Fruit fly (Drosophila melanogaster): ENCODE measurements around the gene CG7573.

CG7573 gene

dm6 chr3L:11311447-11311846 lies at the start of gene CG7573:
Gene CG7573 (plus strand): TSS chr3L:11311747.
- TF ChIP-seq Pif1B (GFP tag; optimal IDR thresholded peaks at IDR 0.05), result no peak
- no peak for TF ChIP-seq CG32121 (GFP tag; IDR thresholded peaks at IDR 0.05)
- TF ChIP-seq fd96Ca (GFP tag; IDR thresholded peaks at IDR 0.05), result no peak

DNA sequence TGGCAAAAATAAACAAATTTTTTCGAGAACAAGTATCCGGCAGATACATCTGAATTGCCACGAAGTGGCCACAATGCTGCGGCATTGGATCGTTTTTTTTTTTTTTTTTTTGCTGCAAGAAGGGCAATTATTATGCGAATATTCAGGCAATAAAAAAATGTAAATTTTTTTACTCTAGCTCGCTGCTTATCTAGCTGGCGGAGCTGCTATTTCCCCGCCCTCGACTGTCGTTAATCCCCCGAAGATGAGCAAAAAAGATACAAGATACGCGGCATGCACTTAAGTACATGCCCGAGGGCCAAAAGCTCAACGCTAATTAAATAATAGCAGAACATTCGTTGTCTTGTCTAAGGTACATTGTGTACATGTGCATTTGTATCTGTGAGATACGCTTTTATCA lies 49.4 kb upstream of the CG7573 start:
- peak; percentile 43 for TF ChIP-seq Pif1A (GFP tag; optimal IDR thresholded peaks at IDR 0.05)
- peak; percentile 22 for TF ChIP-seq Pif1B (GFP tag; optimal IDR thresholded peaks at IDR 0.05)
- TF ChIP-seq CG12605 (GFP tag; IDR thresholded peaks at IDR 0.05), result no peak
- no peak for TF ChIP-seq gl (tag; optimal IDR thresholded peaks at IDR 0.05)
- peak; percentile 10; the same call in 1 of the 2 replicates for TF ChIP-seq Ets98B (GFP tag; IDR thresholded peaks at IDR 0.05)
- no peak for TF ChIP-seq rn (GFP tag; IDR thresholded peaks at IDR 0.05)
- no peak for TF ChIP-seq CG9948 (tag; optimal IDR thresholded peaks at IDR 0.05)
- TF ChIP-seq fd96Ca (GFP tag; IDR thresholded peaks at IDR 0.05), result peak; percentile 38; the same call in 1 of the 3 replicates
- no peak for TF ChIP-seq CG34367 (tag; optimal IDR thresholded peaks at IDR 0.05)
- peak; percentile 31 for TF ChIP-seq CG14655 (GFP tag; optimal IDR thresholded peaks at IDR 0.05)
- TF ChIP-seq CG8301 (tag; optimal IDR thresholded peaks at IDR 0.05), result no peak
- no peak for TF ChIP-seq CG17806 (tag; optimal IDR thresholded peaks at IDR 0.05)
- TF ChIP-seq CG4496 (GFP tag; IDR thresholded peaks at IDR 0.05), result 0 out of 3 replicates have a peak, but pooled peaks have one; percentile 8

DNA sequence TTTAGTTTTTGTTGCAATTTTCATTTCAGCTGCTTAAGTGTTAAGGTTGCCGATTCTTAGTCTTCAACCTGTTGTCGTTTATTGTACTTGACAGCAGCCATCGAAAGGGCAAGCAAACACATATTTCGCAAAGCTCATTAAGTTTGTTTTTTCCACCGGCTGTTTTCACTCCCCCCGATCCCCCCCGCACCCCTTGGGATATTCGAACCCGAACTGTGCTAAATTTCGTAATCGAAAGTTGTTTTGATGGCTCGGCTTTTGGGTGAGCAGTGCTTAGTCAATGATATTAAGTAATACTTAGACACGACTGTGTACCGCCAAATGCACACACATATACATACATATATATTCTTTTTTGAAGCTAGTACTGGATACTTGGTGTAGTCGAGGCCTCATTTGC lies 47.6 kb upstream of the CG7573 start:
- TF ChIP-seq CG17806 (tag; optimal IDR thresholded peaks at IDR 0.05), result no peak
- no peak for TF ChIP-seq Snoo (tag; optimal IDR thresholded peaks at IDR 0.05)
- TF ChIP-seq CG12605 (GFP tag; IDR thresholded peaks at IDR 0.05), result no peak
- no peak for TF ChIP-seq CG15710 (tag; optimal IDR thresholded peaks at IDR 0.05)
- TF ChIP-seq D1 (tag; optimal IDR thresholded peaks at IDR 0.05), result no peak
- no peak for TF ChIP-seq CG10348 (GFP tag; IDR thresholded peaks at IDR 0.05)
- TF ChIP-seq EcR (GFP tag; optimal IDR thresholded peaks at IDR 0.05), result no peak
- TF ChIP-seq CG13204 (GFP tag; optimal IDR thresholded peaks at IDR 0.05), result no peak
- TF ChIP-seq Ets98B (GFP tag; IDR thresholded peaks at IDR 0.05), result no peak
- no peak for TF ChIP-seq Pif1A (GFP tag; optimal IDR thresholded peaks at IDR 0.05)
- no peak for TF ChIP-seq CG9948 (tag; optimal IDR thresholded peaks at IDR 0.05)
- no peak for TF ChIP-seq fd96Ca (GFP tag; IDR thresholded peaks at IDR 0.05)
- TF ChIP-seq CG34367 (tag; optimal IDR thresholded peaks at IDR 0.05), result no peak
- TF ChIP-seq gl (tag; optimal IDR thresholded peaks at IDR 0.05), result no peak
- TF ChIP-seq CG32121 (GFP tag; IDR thresholded peaks at IDR 0.05), result no peak
- no peak for TF ChIP-seq CG14655 (GFP tag; optimal IDR thresholded peaks at IDR 0.05)
- TF ChIP-seq CG8159 (tag; optimal IDR thresholded peaks at IDR 0.05), result no peak
- no peak for TF ChIP-seq rn (GFP tag; IDR thresholded peaks at IDR 0.05)
- no peak for TF ChIP-seq CG4496 (GFP tag; IDR thresholded peaks at IDR 0.05)

DNA sequence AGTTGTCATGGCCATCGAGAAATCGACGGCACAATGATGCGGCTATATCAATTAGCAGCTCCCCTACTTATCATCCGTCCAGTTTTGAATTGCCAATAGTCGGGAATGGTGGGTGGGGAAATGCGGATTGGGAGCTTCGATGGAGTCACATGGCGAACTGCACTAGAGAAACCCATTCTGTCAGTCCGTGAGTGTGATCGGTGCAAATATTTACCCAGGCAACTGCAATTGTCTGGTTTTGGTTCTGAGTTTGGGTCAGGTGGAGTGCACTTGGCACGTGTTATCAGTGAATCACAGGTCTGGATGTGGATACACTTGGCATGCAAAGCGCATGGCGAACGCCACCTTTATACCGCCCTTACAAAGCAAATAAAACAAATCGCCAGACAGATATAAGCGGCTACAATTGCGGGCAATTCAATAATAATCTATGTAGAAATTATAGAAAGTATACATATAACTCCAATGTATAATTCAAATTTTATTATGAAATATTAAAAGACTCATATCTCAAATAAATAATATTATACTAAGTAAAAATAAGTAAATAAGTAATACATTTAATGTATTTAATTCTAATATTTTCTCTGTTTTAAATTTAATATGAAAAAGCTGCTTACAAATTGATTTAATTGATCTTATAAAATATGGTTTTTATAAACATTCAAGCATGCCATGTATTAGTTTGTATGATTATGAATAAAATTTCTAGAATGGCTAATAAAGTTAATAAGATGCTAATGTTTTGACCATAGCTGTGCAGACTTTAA lies 39.1 kb upstream of the CG7573 start:
- TF ChIP-seq CG8159 (tag; optimal IDR thresholded peaks at IDR 0.05), result peak; percentile 3
- peak; percentile 42; the same call in 2 of the 3 replicates for TF ChIP-seq fd96Ca (GFP tag; IDR thresholded peaks at IDR 0.05)
- TF ChIP-seq Ets98B (GFP tag; IDR thresholded peaks at IDR 0.05), result 0 out of 2 replicates have a peak, but pooled peaks have one; percentile 8
- TF ChIP-seq D1 (tag; optimal IDR thresholded peaks at IDR 0.05), result no peak
- no peak for TF ChIP-seq CG14655 (GFP tag; optimal IDR thresholded peaks at IDR 0.05)
- TF ChIP-seq CG10348 (GFP tag; IDR thresholded peaks at IDR 0.05), result no peak
- peak; percentile 24 for TF ChIP-seq gl (tag; optimal IDR thresholded peaks at IDR 0.05)
- no peak for TF ChIP-seq Snoo (tag; optimal IDR thresholded peaks at IDR 0.05)
- TF ChIP-seq CG9948 (tag; optimal IDR thresholded peaks at IDR 0.05), result no peak
- no peak for TF ChIP-seq CG34367 (tag; optimal IDR thresholded peaks at IDR 0.05)
- TF ChIP-seq EcR (GFP tag; optimal IDR thresholded peaks at IDR 0.05), result peak; percentile 36
- 0 out of 3 replicates have a peak, but pooled peaks have one; percentile 26 for TF ChIP-seq CG4496 (GFP tag; IDR thresholded peaks at IDR 0.05)
- no peak for TF ChIP-seq rn (GFP tag; IDR thresholded peaks at IDR 0.05)
- no peak for TF ChIP-seq CG13204 (GFP tag; optimal IDR thresholded peaks at IDR 0.05)

- no peak for TF ChIP-seq CG12605 (GFP tag; IDR thresholded peaks at IDR 0.05)
- no peak for TF ChIP-seq CG15710 (tag; optimal IDR thresholded peaks at IDR 0.05)
- no peak for TF ChIP-seq CG10348 (GFP tag; IDR thresholded peaks at IDR 0.05)
- TF ChIP-seq Pif1B (GFP tag; optimal IDR thresholded peaks at IDR 0.05), result no peak
- no peak for TF ChIP-seq CG8301 (tag; optimal IDR thresholded peaks at IDR 0.05)
- TF ChIP-seq Pif1A (GFP tag; optimal IDR thresholded peaks at IDR 0.05), result no peak
- TF ChIP-seq Ets98B (GFP tag; IDR thresholded peaks at IDR 0.05), result no peak
- no peak for TF ChIP-seq CG9948 (tag; optimal IDR thresholded peaks at IDR 0.05)
- TF ChIP-seq D1 (tag; optimal IDR thresholded peaks at IDR 0.05), result no peak
- no peak for TF ChIP-seq Snoo (tag; optimal IDR thresholded peaks at IDR 0.05)
- no peak for TF ChIP-seq CG4496 (GFP tag; IDR thresholded peaks at IDR 0.05)
- TF ChIP-seq CG34367 (tag; optimal IDR thresholded peaks at IDR 0.05), result no peak
- no peak for TF ChIP-seq CG14655 (GFP tag; optimal IDR thresholded peaks at IDR 0.05)
- TF ChIP-seq CG13204 (GFP tag; optimal IDR thresholded peaks at IDR 0.05), result no peak
- TF ChIP-seq EcR (GFP tag; optimal IDR thresholded peaks at IDR 0.05), result no peak
- no peak for TF ChIP-seq CG17806 (tag; optimal IDR thresholded peaks at IDR 0.05)
- TF ChIP-seq CG8159 (tag; optimal IDR thresholded peaks at IDR 0.05), result no peak
- no peak for TF ChIP-seq fd96Ca (GFP tag; IDR thresholded peaks at IDR 0.05)
- TF ChIP-seq CG32121 (GFP tag; IDR thresholded peaks at IDR 0.05), result no peak
Observed at dm6 chr3L:11273013-11273343, 38.6 kb upstream of the CG7573 start.
